Worm (Caenorhabditis elegans): ENCODE measurements around the gene col-40.
"Not testable (repeated sequence)": the region's sequence is repeated elsewhere in the genome, so short reads cannot be mapped to it uniquely, and the experiment has no call there.

Gene col-40

ce11 chrII:1072106-1072505 lies 34.7 kb downstream of the col-40 start, which contains the start of gene K02E7.4:
K02E7.4 (plus strand) TSS chrII:1072406.
- TF ChIP-seq zag-1 (tag; optimal IDR thresholded peaks at IDR 0.05) (no peak), hlh-17 (GFP tag; optimal IDR thresholded peaks at IDR 0.05; ENCODE audit: borderline replicate concordance) (no peak), blmp-1 (tag; optimal IDR thresholded peaks at IDR 0.05) (no peak), C04F5.9 (tag; optimal IDR thresholded peaks at IDR 0.05) (no peak), dsc-1 (tag; optimal IDR thresholded peaks at IDR 0.05) (no peak), hlh-4 (tag; optimal IDR thresholded peaks at IDR 0.05) (no peak)

DNA sequence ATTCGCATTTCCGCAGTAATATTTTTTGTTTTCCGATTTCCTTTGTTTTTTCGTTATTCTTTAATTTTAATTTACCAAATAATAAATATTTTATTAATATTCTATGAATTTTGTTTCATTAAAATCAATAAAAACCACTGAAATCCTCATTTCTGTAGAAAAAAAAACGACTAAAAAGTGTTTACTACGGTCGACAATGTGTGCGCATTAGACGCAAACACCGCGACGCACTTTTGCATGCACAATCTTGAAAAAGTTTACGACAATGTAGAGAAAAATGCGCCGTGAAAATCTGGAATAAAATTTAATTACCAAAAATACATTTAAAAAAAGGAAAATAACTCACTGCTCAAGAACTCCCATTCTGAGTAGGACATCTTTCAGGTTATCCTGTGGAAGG lies 35.3 kb downstream of the col-40 start:
- TF ChIP-seq efl-1 (optimal IDR thresholded peaks at IDR 0.05) = peak in 1 of 2 experiments; percentile 6
- TF ChIP-seq efl-1 (GFP tag; optimal IDR thresholded peaks at IDR 0.05 in 1 of 2) = no peak
- TF ChIP-seq zag-1 (tag; optimal IDR thresholded peaks at IDR 0.05) = no peak
- TF ChIP-seq lsy-2 (tag; optimal IDR thresholded peaks at IDR 0.05) = peak in 1 of 2 experiments; percentile 63

ce11 chrII:1070875-1071274 lies 35.9 kb downstream of the col-40 start, which contains the start of gene K02E7.12:
K02E7.12 (plus strand) TSS chrII:1071175.
- no peak for TF ChIP-seq dpl-1 (GFP tag; optimal IDR thresholded peaks at IDR 0.05)
- no peak for TF ChIP-seq unc-62 (GFP tag; optimal IDR thresholded peaks at IDR 0.05)
- no peak for TF ChIP-seq mef-2 (tag; optimal IDR thresholded peaks at IDR 0.05)
- no peak for TF ChIP-seq nhr-28 (tag; optimal IDR thresholded peaks at IDR 0.05)
- no peak for TF ChIP-seq elt-3 (tag; optimal IDR thresholded peaks at IDR 0.05)
- no peak for TF ChIP-seq snpc-4 (tag; optimal IDR thresholded peaks at IDR 0.05)
- no peak for TF ChIP-seq fkh-8 (tag; optimal IDR thresholded peaks at IDR 0.05)
- TF ChIP-seq rnt-1 (tag; optimal IDR thresholded peaks at IDR 0.05) = no peak
- no peak for TF ChIP-seq irx-1 (tag; optimal IDR thresholded peaks at IDR 0.05)
- TF ChIP-seq unc-98 (GFP tag; IDR thresholded peaks at IDR 0.05) = no peak
- no peak for TF ChIP-seq ama-1 (optimal IDR thresholded peaks at IDR 0.05)
- no peak for TF ChIP-seq alr-1 (tag; optimal IDR thresholded peaks at IDR 0.05; ENCODE audit: borderline replicate concordance)
- TF ChIP-seq lin-13 (GFP tag; optimal IDR thresholded peaks at IDR 0.05) = no peak
- TF ChIP-seq sup-37 (GFP tag; optimal IDR thresholded peaks at IDR 0.05) = no peak

- TF ChIP-seq ama-1 (optimal IDR thresholded peaks at IDR 0.05) (no peak), mef-2 (tag; optimal IDR thresholded peaks at IDR 0.05) (no peak), fkh-10 (GFP tag; optimal IDR thresholded peaks at IDR 0.05) (no peak), F16B12.6 (tag; optimal IDR thresholded peaks at IDR 0.05) (no peak), nhr-71 (tag; optimal IDR thresholded peaks at IDR 0.05) (no peak), unc-30 (tag; optimal IDR thresholded peaks at IDR 0.05) (no peak), Y116A8C.19 (tag; optimal IDR thresholded peaks at IDR 0.05; ENCODE audit: borderline replicate concordance) (no peak), aly-2 (tag; optimal IDR thresholded peaks at IDR 0.05) (no peak), nhr-85 (tag) (no peak), ceh-82 (tag; optimal IDR thresholded peaks at IDR 0.05) (no peak), efl-3 (GFP tag; optimal IDR thresholded peaks at IDR 0.05) (no peak), fkh-8 (tag; optimal IDR thresholded peaks at IDR 0.05) (no peak), lin-13 (GFP tag; optimal IDR thresholded peaks at IDR 0.05) (no peak), nhr-84 (tag; optimal IDR thresholded peaks at IDR 0.05) (no peak), nhr-76 (tag; optimal IDR thresholded peaks at IDR 0.05) (no peak), vab-15 (tag; optimal IDR thresholded peaks at IDR 0.05) (no peak)
These were observed 39.9 kb downstream of the col-40 start, which contains the start of gene K02E7.10 for ce11 chrII:1066907-1067306. K02E7.10 (minus strand) TSS chrII:1067007.

- TF ChIP-seq fkh-10 (GFP tag; optimal IDR thresholded peaks at IDR 0.05) = no peak
These were observed 42.8 kb downstream of the col-40 start for ce11 chrII:1063926-1064325.

ce11 chrII:1060702-1061101 lies 46.1 kb downstream of the col-40 start, which contains the start of gene btb-10:
btb-10 (minus strand) TSS chrII:1060802.
- not testable (repeated sequence) for TF ChIP-seq aha-1, mdl-1, zag-1 (tag; optimal IDR thresholded peaks at IDR 0.05)
